Worm (Caenorhabditis elegans): ENCODE results near the gene C08E8.9.
A peak's percentile ranks its signal among the peaks of the same experiment; 100 is the strongest.

C08E8.9 gene

DNA sequence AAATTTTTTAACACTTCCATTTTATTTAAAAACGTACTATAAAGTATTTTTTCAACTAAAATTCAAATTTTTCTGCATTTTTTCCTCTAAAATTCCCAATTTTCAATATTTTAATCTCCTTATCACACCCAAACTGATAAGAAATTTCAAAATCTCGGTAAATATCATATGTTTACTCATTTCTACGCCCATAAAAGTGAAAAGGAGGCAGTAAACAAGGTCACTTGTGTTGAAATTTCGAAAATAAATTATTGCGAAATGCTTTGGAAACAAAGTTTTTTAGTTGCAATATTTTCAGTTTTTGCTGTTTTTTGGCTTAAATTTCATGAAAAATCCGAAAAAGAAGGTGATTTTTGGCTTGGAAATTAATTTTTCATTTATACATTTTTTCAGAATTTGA lies 6.9 kb downstream of the C08E8.9 start, which contains the start of gene C08E8.4:
C08E8.4 (plus strand) TSS at position 268 of the 400 bp plus-strand sequence.
- TF ChIP-seq elt-3 (tag; optimal IDR thresholded peaks at IDR 0.05) (peak; percentile 16), unc-62 (GFP tag; optimal IDR thresholded peaks at IDR 0.05) (no peak)

DNA sequence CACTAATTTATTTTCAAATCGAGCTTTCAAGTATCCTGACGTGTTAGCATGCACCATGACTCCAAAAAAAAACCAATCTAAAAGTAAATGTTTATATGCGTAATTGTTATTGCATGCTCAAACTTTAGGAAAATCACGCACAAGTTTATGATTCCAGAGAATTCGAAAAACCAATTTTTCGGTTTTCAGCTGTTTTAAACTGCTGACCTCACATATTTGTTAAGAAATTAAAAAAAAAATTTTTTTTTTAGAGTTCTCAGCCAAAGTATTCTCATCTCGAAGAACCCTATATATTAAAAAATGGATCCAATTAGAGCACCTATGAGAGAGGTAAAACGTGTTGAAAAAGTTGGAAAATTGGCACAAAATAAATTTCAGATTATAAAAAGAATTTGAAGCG lies 9.5 kb downstream of the C08E8.9 start, which contains the start of gene Y51A2B.2:
Y51A2B.2 (plus strand) TSS at position 301 of the 400 bp plus-strand sequence.
- no peak for TF ChIP-seq nhr-237 (tag; optimal IDR thresholded peaks at IDR 0.05)
- TF ChIP-seq pha-4 (tag; optimal IDR thresholded peaks at IDR 0.05), result no peak
- no peak for TF ChIP-seq M03D4.4 (tag; optimal IDR thresholded peaks at IDR 0.05)
- TF ChIP-seq lin-13 (tag; optimal IDR thresholded peaks at IDR 0.05), result no peak
- TF ChIP-seq blmp-1 (tag; optimal IDR thresholded peaks at IDR 0.05), result no peak

DNA sequence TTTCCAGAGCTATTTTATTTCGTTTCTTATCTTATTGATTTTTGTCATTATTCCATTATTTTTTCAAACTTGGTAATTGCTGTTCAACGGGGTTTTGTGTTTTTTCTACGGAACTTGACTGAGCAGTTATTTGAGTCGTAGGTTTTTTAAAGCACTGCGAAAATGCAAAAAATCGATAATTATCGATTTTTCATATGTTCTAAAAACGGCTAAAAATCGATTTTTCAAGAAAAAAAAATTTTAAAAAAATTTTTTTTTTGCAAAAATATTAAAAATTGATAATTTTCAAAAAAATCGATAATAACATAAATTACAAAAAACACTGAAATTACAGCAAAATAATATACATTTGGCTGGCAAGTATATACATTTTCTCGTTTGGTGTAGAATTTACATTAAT lies 10.9 kb downstream of the C08E8.9 start:
- TF ChIP-seq elt-1 (tag; optimal IDR thresholded peaks at IDR 0.05; ENCODE audit: borderline replicate concordance, insufficient read depth) (no peak), sem-2 (GFP tag; optimal IDR thresholded peaks at IDR 0.05) (no peak), lin-32 (GFP tag; optimal IDR thresholded peaks at IDR 0.05) (no peak)

DNA sequence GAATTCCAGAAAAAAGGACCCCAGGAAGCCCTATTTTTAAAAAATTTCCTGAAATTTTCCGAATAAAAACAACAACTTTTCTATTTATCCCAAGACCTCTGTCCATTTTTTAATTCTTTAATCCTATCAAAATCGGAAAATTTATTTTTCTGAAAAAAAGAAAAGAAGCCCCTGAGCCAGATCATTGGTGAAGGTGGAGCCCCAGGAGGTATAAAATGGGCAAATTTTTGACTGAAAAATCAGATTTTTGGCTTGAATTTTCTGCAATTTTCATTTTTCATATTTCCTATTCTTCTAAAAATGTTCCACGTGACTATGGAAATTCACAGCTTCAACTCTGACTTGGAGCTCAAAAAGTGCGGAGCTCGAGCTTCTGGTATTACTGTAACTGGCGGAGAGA lies 14.2 kb downstream of the C08E8.9 start, which contains the start of gene Y51A2B.8:
Y51A2B.8 (plus strand) TSS at position 301 of the 400 bp plus-strand sequence.
- no peak for TF ChIP-seq ztf-11 (tag; optimal IDR thresholded peaks at IDR 0.05)
- TF ChIP-seq mls-2 (tag; optimal IDR thresholded peaks at IDR 0.05), result no peak
- no peak for TF ChIP-seq mab-5 (tag; optimal IDR thresholded peaks at IDR 0.05)
- no peak for TF ChIP-seq ham-2 (GFP tag; optimal IDR thresholded peaks at IDR 0.05)
- no peak for TF ChIP-seq elt-1 (tag; optimal IDR thresholded peaks at IDR 0.05; ENCODE audit: borderline replicate concordance, insufficient read depth)
- TF ChIP-seq pha-4 (tag; optimal IDR thresholded peaks at IDR 0.05), result no peak
- TF ChIP-seq hlh-1 (tag; optimal IDR thresholded peaks at IDR 0.05), result no peak
- TF ChIP-seq lsy-2 (tag; optimal IDR thresholded peaks at IDR 0.05), result no peak
- TF ChIP-seq unc-39 (tag; optimal IDR thresholded peaks at IDR 0.05), result no peak
- TF ChIP-seq drap-1 (GFP tag; optimal IDR thresholded peaks at IDR 0.05), result no peak
- TF ChIP-seq M03D4.4 (tag; optimal IDR thresholded peaks at IDR 0.05), result no peak

DNA sequence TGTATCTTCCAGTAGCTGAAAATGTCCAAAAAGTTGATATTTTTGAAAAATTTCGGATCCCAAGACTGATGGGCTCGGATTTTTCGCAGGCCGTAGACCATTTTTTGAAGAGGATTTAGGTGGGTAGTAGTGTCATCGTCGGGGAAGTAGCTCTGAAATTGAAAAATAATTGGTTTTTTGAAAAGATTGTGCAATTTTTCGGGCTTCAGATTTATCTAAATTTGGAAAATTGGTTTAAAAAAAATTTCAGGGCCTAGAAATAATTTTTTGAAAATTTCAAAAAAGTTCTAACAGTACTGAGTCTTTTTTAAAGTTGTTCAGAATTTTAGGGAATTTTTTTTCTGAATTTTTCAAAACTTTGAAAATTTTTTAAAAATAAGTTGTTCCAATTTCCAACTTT lies 17.9 kb downstream of the C08E8.9 start, which contains the start of gene nhr-288:
nhr-288 (minus strand) TSS at position 101 of the 400 bp plus-strand sequence.
- TF ChIP-seq unc-39 (tag; optimal IDR thresholded peaks at IDR 0.05) (no peak), zip-8 (tag; optimal IDR thresholded peaks at IDR 0.05) (no peak), ces-1 (GFP tag; optimal IDR thresholded peaks at IDR 0.05) (no peak), sem-2 (GFP tag; optimal IDR thresholded peaks at IDR 0.05) (no peak), ztf-11 (tag; optimal IDR thresholded peaks at IDR 0.05) (no peak), nhr-76 (tag; optimal IDR thresholded peaks at IDR 0.05) (no peak), ceh-39 (tag; optimal IDR thresholded peaks at IDR 0.05) (no peak), sptf-1 (tag; optimal IDR thresholded peaks at IDR 0.05) (no peak), ham-2 (GFP tag; optimal IDR thresholded peaks at IDR 0.05) (no peak), lsy-2 (tag; optimal IDR thresholded peaks at IDR 0.05) (no peak), elt-3 (tag; optimal IDR thresholded peaks at IDR 0.05) (no peak), pha-4 (tag; optimal IDR thresholded peaks at IDR 0.05) (no peak), mab-5 (tag; optimal IDR thresholded peaks at IDR 0.05) (no peak), mls-2 (tag; optimal IDR thresholded peaks at IDR 0.05) (no peak), nhr-28 (tag; optimal IDR thresholded peaks at IDR 0.05) (no peak), M03D4.4 (tag; optimal IDR thresholded peaks at IDR 0.05) (no peak)

DNA sequence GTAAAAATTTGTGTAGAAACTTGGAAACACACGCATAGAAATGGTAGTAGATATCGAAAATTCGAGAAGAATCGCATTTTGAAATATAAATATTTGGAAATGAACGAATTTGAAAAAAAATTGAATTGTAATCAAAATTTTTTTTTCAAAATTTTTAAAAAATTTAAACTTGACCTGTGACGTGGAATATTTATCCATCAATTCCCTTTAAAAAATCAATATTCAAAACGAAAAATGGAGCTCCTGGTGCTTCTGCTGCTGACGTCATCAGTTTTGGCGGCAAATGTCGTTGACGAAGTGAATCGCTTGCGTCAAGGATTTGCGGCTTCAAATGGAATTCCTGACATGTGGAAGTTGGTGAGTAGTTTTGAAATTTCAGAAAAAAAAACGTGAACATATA lies 24.4 kb downstream of the C08E8.9 start, which contains the start of the genes Y51A2B.4 and Y51A2B.5:
Y51A2B.4 (minus strand) TSS at position 101 of the 400 bp plus-strand sequence.
Y51A2B.5 (plus strand) TSS at position 232 of the 400 bp plus-strand sequence.
- TF ChIP-seq lin-13 (tag; optimal IDR thresholded peaks at IDR 0.05), result no peak
- TF ChIP-seq zip-8 (tag; optimal IDR thresholded peaks at IDR 0.05), result no peak
- TF ChIP-seq nhr-2 (tag; optimal IDR thresholded peaks at IDR 0.05), result no peak
- TF ChIP-seq elt-1 (tag; optimal IDR thresholded peaks at IDR 0.05; ENCODE audit: borderline replicate concordance, insufficient read depth), result no peak
- no peak for TF ChIP-seq ceh-83 (GFP tag; optimal IDR thresholded peaks at IDR 0.05)
- no peak for TF ChIP-seq lin-32 (GFP tag; optimal IDR thresholded peaks at IDR 0.05)
- TF ChIP-seq nhr-28 (tag; optimal IDR thresholded peaks at IDR 0.05), result no peak
- TF ChIP-seq lsy-2 (tag; optimal IDR thresholded peaks at IDR 0.05), result no peak
- TF ChIP-seq mep-1 (tag; optimal IDR thresholded peaks at IDR 0.05), result no peak
- no peak for TF ChIP-seq drap-1 (GFP tag; optimal IDR thresholded peaks at IDR 0.05)
- TF ChIP-seq unc-62 (GFP tag; optimal IDR thresholded peaks at IDR 0.05), result no peak
- no peak for TF ChIP-seq cnd-1 (tag; optimal IDR thresholded peaks at IDR 0.05)
- TF ChIP-seq ces-1 (GFP tag; optimal IDR thresholded peaks at IDR 0.05), result no peak
- TF ChIP-seq ztf-11 (tag; optimal IDR thresholded peaks at IDR 0.05), result no peak
- no peak for TF ChIP-seq hlh-1 (tag; optimal IDR thresholded peaks at IDR 0.05)
- TF ChIP-seq blmp-1 (tag; optimal IDR thresholded peaks at IDR 0.05), result no peak
- no peak for TF ChIP-seq pha-4 (tag; optimal IDR thresholded peaks at IDR 0.05)
- no peak for TF ChIP-seq mls-2 (tag; optimal IDR thresholded peaks at IDR 0.05)
- no peak for TF ChIP-seq ham-2 (GFP tag; optimal IDR thresholded peaks at IDR 0.05)
- no peak for TF ChIP-seq ceh-43 (GFP tag; optimal IDR thresholded peaks at IDR 0.05)

All from whole organism, mixed stage, embryonic.